Fruit fly (Drosophila melanogaster): ENCODE measurements around the gene Sry-beta.

The Sry-beta gene

dm6 chr3R:30021559-30022451 lies 17.7 kb upstream of the Sry-beta start, which contains the start of gene Mgat2 (continued):
- peak in 1 of 2 experiments; percentile 7 for TF ChIP-seq chif (GFP tag; optimal IDR thresholded peaks at IDR 0.05)
- no peak for TF ChIP-seq CG17912 (GFP tag; optimal IDR thresholded peaks at IDR 0.05)
- TF ChIP-seq CG8765 (GFP tag; IDR thresholded peaks at IDR 0.05) = no peak
- TF ChIP-seq CG11723 (GFP tag; optimal IDR thresholded peaks at IDR 0.05) = peak; percentile 16
- no peak for TF ChIP-seq lilli (GFP tag; optimal IDR thresholded peaks at IDR 0.05)
- peak; percentile 48; the same call in 1 of the 2 replicates for TF ChIP-seq CG31441 (GFP tag; IDR thresholded peaks at IDR 0.05)
- TF ChIP-seq CG10654 (GFP tag; optimal IDR thresholded peaks at IDR 0.05) = no peak
- TF ChIP-seq Tbp (GFP tag; optimal IDR thresholded peaks at IDR 0.05) = no peak
- TF ChIP-seq CG2889 (GFP tag; IDR thresholded peaks at IDR 0.05) = no peak
- no peak for TF ChIP-seq Oaz (GFP tag; IDR thresholded peaks at IDR 0.05)
- TF ChIP-seq CG14965 (GFP tag; optimal IDR thresholded peaks at IDR 0.05; ENCODE audit: borderline replicate concordance) = peak; percentile 15
- TF ChIP-seq pfk (GFP tag; optimal IDR thresholded peaks at IDR 0.05) = peak; percentile 83
- TF ChIP-seq CG10274 (GFP tag; optimal IDR thresholded peaks at IDR 0.05) = no peak
- no peak for TF ChIP-seq ttk (GFP tag; IDR thresholded peaks at IDR 0.05)
- no peak for TF ChIP-seq Sin3A (optimal IDR thresholded peaks at IDR 0.05)
- no peak for TF ChIP-seq CG10565 (GFP tag; optimal IDR thresholded peaks at IDR 0.05)
- no peak for TF ChIP-seq sima (GFP tag; optimal IDR thresholded peaks at IDR 0.05)
- TF ChIP-seq D19B (GFP tag; optimal IDR thresholded peaks at IDR 0.05) = no peak
- TF ChIP-seq nerfin-2 (GFP tag; IDR thresholded peaks at IDR 0.05; ENCODE audit: partially characterized antibody) = peak; percentile 72
- TF ChIP-seq gce (GFP tag; IDR thresholded peaks at IDR 0.05) = peak; percentile 31; the same call in 1 of the 3 replicates
- peak; percentile 90 for TF ChIP-seq BEAF-32 (GFP tag; optimal IDR thresholded peaks at IDR 0.05)
- TF ChIP-seq CG9817 (tag; optimal IDR thresholded peaks at IDR 0.05) = no peak
- peak; percentile 8 for TF ChIP-seq dm (GFP tag; optimal IDR thresholded peaks at IDR 0.05)
- no peak; the same call in 1 of the 2 replicates for TF ChIP-seq CG1024 (GFP tag; IDR thresholded peaks at IDR 0.05)
- no peak for TF ChIP-seq CG2120 (GFP tag; optimal IDR thresholded peaks at IDR 0.05)
- TF ChIP-seq tio (GFP tag; optimal IDR thresholded peaks at IDR 0.05) = no peak
- TF ChIP-seq maf-S (GFP tag; optimal IDR thresholded peaks at IDR 0.05) = no peak
- TF ChIP-seq fu2 (GFP tag; optimal IDR thresholded peaks at IDR 0.05) = no peak
- no peak for TF ChIP-seq CG10959 (GFP tag; IDR thresholded peaks at IDR 0.05)
- TF ChIP-seq oc (tag; optimal IDR thresholded peaks at IDR 0.05) = peak; percentile 57
- no peak for TF ChIP-seq croc (GFP tag; conservative IDR thresholded peaks at IDR 0.05)
- no peak for TF ChIP-seq CG1647 (GFP tag; optimal IDR thresholded peaks at IDR 0.05)
- TF ChIP-seq dan (GFP tag; IDR thresholded peaks at IDR 0.05) = no peak
- TF ChIP-seq klu (GFP tag; IDR thresholded peaks at IDR 0.05) = no peak
- no peak for TF ChIP-seq Dip3 (GFP tag; optimal IDR thresholded peaks at IDR 0.05)
- TF ChIP-seq usp (GFP tag; optimal IDR thresholded peaks at IDR 0.05) = no peak
- no peak for TF ChIP-seq CG30431 (GFP tag; optimal IDR thresholded peaks at IDR 0.05)
- no peak for TF ChIP-seq pho (GFP tag; optimal IDR thresholded peaks at IDR 0.05)
- TF ChIP-seq pros (GFP tag; optimal IDR thresholded peaks at IDR 0.05) = peak; percentile 62
- no peak for TF ChIP-seq Hmx (GFP tag; optimal IDR thresholded peaks at IDR 0.05)
- no peak for TF ChIP-seq CG7372 (GFP tag; IDR thresholded peaks at IDR 0.05)
- TF ChIP-seq CG33557 (GFP tag; optimal IDR thresholded peaks at IDR 0.05) = peak; percentile 85
- peak; percentile 32 for TF ChIP-seq scrt (GFP tag; optimal IDR thresholded peaks at IDR 0.05)
- TF ChIP-seq eyg (GFP tag; optimal IDR thresholded peaks at IDR 0.05) = peak; percentile 35
- TF ChIP-seq dysf (GFP tag; IDR thresholded peaks at IDR 0.05) = no peak
- no peak for TF ChIP-seq CG12942 (GFP tag; optimal IDR thresholded peaks at IDR 0.05)
- TF ChIP-seq CG42726 (GFP tag; IDR thresholded peaks at IDR 0.05; ENCODE audit: partially characterized antibody) = peak; percentile 22; the same call in 1 of the 2 replicates
- no peak for TF ChIP-seq CTCF (GFP tag; optimal IDR thresholded peaks at IDR 0.05)
- peak; percentile 23 for TF ChIP-seq da (GFP tag; optimal IDR thresholded peaks at IDR 0.05)
- peak; percentile 97 for TF ChIP-seq CG16863 (GFP tag; optimal IDR thresholded peaks at IDR 0.05)
- peak; percentile 44 for TF ChIP-seq Xrp1 (GFP tag; IDR thresholded peaks at IDR 0.05)

Measured in whole organism, embryonic.